Worm (Caenorhabditis elegans): Measurements from ENCODE around the gene Y57A10C.11.
A peak's percentile ranks its signal among the peaks of the same experiment; 100 is the strongest.

The Y57A10C.11 gene

ce11 chrII:12459422-12459821 is 44.7 kb upstream of the Y57A10C.11 start, which contains the start of gene tag-281 (continued):
- TF ChIP-seq ceh-40 (GFP tag; IDR thresholded peaks at IDR 0.05) (no peak), F57C9.4 (tag; optimal IDR thresholded peaks at IDR 0.05) (no peak), Y53G8AR.9 (GFP tag; conservative IDR thresholded peaks at IDR 0.05) (peak; percentile 50; the same call in 1 of the 2 replicates), mcd-1 (GFP tag; IDR thresholded peaks at IDR 0.05) (peak; percentile 98), hlh-26 (GFP tag; conservative IDR thresholded peaks at IDR 0.05) (no peak), snpc-1.1 (tag; optimal IDR thresholded peaks at IDR 0.05; ENCODE audit: insufficient read depth) (peak; percentile 39), sptf-2 (GFP tag; optimal IDR thresholded peaks at IDR 0.05) (no peak), bed-1 (GFP tag; IDR thresholded peaks at IDR 0.05) (no peak), rcor-1 (GFP tag; IDR thresholded peaks at IDR 0.05) (peak; percentile 59), nhr-120 (GFP tag; IDR thresholded peaks at IDR 0.05) (no peak), let-526 (GFP tag; IDR thresholded peaks at IDR 0.05) (no peak), hmg-20 (GFP tag; IDR thresholded peaks at IDR 0.05) (no peak), nfya-2 (GFP tag; IDR thresholded peaks at IDR 0.05) (no peak), F33H1.4 (GFP tag; IDR thresholded peaks at IDR 0.05) (peak; percentile 73), madf-3 (GFP tag; IDR thresholded peaks at IDR 0.05) (no peak), bed-2 (GFP tag; IDR thresholded peaks at IDR 0.05) (no peak), gei-17 (GFP tag; optimal IDR thresholded peaks at IDR 0.05) (no peak), snpc-4 (GFP tag; optimal IDR thresholded peaks at IDR 0.05) (no peak), snpc-4 (tag; optimal IDR thresholded peaks at IDR 0.05) (peak in 3 of 4 experiments; percentile 1 to 60 (median 33)), ztf-25 (GFP tag; IDR thresholded peaks at IDR 0.05) (no peak), xnd-1 (tag; optimal IDR thresholded peaks at IDR 0.05) (peak; percentile 52), unc-130 (GFP tag; optimal IDR thresholded peaks at IDR 0.05) (no peak), pha-4 (tag; optimal IDR thresholded peaks at IDR 0.05) (peak; percentile 44), cebp-2 (GFP tag; IDR thresholded peaks at IDR 0.05) (no peak), aptf-3 (GFP tag; IDR thresholded peaks at IDR 0.05) (no peak), ekl-4 (GFP tag; IDR thresholded peaks at IDR 0.05) (no peak), nhr-179 (tag; optimal IDR thresholded peaks at IDR 0.05) (no peak), ztf-28 (GFP tag; IDR thresholded peaks at IDR 0.05) (no peak), nhr-90 (tag; optimal IDR thresholded peaks at IDR 0.05) (no peak), attf-3 (GFP tag; conservative IDR thresholded peaks at IDR 0.05) (peak; percentile 38; the same call in 1 of the 2 replicates), zfh-2 (GFP tag; conservative IDR thresholded peaks at IDR 0.05) (no peak), athp-1 (tag; optimal IDR thresholded peaks at IDR 0.05) (peak; percentile 25), lsl-1 (GFP tag; optimal IDR thresholded peaks at IDR 0.05) (peak; percentile 66), nhr-80 (tag; optimal IDR thresholded peaks at IDR 0.05) (no peak), Y95B8A.8 (GFP tag; IDR thresholded peaks at IDR 0.05) (no peak), snpc-1.3 (tag; optimal IDR thresholded peaks at IDR 0.05; ENCODE audit: insufficient read depth) (peak; percentile 38), ztf-22 (GFP tag; optimal IDR thresholded peaks at IDR 0.05) (no peak), die-1 (tag; optimal IDR thresholded peaks at IDR 0.05) (no peak), nfyb-1 (GFP tag; IDR thresholded peaks at IDR 0.05) (no peak), sdz-38 (tag; optimal IDR thresholded peaks at IDR 0.05) (no peak), Y56A3A.18 (GFP tag; IDR thresholded peaks at IDR 0.05) (no peak), fkh-3 (tag; optimal IDR thresholded peaks at IDR 0.05) (no peak), F39B2.1 (GFP tag; IDR thresholded peaks at IDR 0.05) (no peak), madf-8 (GFP tag; conservative IDR thresholded peaks at IDR 0.05) (peak; percentile 32; the same call in 1 of the 2 replicates), akir-1 (GFP tag; optimal IDR thresholded peaks at IDR 0.05) (no peak), F23B12.7 (tag; optimal IDR thresholded peaks at IDR 0.05; ENCODE audit: insufficient read depth) (no peak), ceh-79 (tag; optimal IDR thresholded peaks at IDR 0.05) (no peak), C06A6.2 (GFP tag; conservative IDR thresholded peaks at IDR 0.05) (no peak), dpff-1 (tag; optimal IDR thresholded peaks at IDR 0.05) (no peak), zim-3 (tag; optimal IDR thresholded peaks at IDR 0.05) (no peak)

All from whole organism, young adult.